Fruit fly (Drosophila melanogaster): ENCODE data around the gene CG11279.

dm6 chr3L:13084477-13084876 is 37.7 kb downstream of the CG11279 start:
- TF ChIP-seq CG8478 (optimal IDR thresholded peaks at IDR 0.05): no peak
- TF ChIP-seq CTCF (optimal IDR thresholded peaks at IDR 0.05): no peak

Measured in S2 (cell line).